Fruit fly (Drosophila melanogaster): ENCODE data around the gene CG5381.

CG5381 gene

DNA sequence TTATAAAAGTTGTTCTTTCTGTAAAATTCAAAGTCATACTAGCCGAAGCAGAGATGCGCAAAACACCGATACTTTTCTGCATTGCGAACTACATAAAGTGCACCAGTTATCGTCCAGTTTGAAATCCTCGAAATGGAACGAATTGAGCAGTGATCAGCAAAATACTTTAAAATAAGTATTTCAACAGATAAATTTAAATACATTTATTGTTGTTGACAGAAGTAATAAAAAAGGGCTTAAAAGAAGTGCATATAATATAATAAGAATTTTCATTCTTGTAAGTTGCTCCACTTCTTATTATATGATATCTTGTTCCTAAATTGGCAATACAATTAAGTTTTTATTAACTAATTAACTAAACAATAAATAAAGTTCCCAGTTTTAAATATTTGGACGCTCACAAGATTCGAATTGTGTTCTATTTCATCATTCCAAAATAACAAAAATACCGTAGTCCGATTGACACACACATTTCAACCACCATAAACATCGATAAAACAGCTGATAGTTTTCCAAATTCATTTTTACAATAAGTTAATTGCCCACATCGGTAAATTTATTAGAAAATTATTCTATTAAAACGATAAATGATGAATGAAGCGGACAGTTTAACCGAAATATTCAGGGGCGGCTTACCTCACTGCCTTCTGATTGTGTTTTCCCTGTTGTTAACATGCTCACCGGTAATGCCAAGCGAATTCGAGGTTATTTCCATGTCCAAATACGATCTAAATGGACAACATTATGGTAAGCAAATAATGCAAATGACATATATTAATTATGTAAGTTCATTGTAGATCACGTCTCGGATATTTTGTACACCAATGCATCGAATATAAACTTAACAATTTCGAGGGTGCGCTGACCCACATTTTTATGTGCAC lies 8.3 kb downstream of the CG5381 start, which contains the start of the genes Usp14 and CG4972:
Gene Usp14, minus strand, starts transcription at position 70 of the 884 bp plus-strand sequence.
Gene CG4972, plus strand, starts transcription at position 466 of the 884 bp plus-strand sequence.
- TF ChIP-seq woc (GFP tag; optimal IDR thresholded peaks at IDR 0.05) (peak; percentile 69), Hr78 (GFP tag; optimal IDR thresholded peaks at IDR 0.05) (no peak), HLH106 (tag; optimal IDR thresholded peaks at IDR 0.05) (peak; percentile 8), ey (GFP tag; optimal IDR thresholded peaks at IDR 0.05) (no peak)

DNA sequence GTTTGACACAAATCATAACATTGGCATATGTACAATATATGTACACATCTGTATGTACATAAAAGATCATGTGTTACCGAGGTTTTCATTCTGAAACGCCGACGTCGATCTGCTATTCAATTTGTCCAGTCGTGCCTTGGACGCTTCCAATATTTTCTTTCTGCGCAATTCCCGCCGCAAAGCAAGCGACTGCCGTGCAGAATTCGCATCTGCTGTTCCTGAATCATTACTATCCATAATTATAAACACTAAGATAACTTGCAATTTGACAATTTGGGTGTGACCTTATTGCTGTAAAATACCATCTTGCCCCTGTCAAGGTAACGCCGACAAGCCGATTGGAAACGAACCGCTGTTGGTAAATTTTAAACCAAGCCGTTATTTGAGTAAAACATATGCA lies 11.1 kb downstream of the CG5381 start:
- no peak for TF ChIP-seq pan (optimal IDR thresholded peaks at IDR 0.05)
- TF ChIP-seq Rel (GFP tag; optimal IDR thresholded peaks at IDR 0.05): no peak
- TF ChIP-seq Rel (tag; optimal IDR thresholded peaks at IDR 0.05): no peak
- no peak for TF ChIP-seq Hr78 (GFP tag; optimal IDR thresholded peaks at IDR 0.05)
- peak; percentile 1 for TF ChIP-seq tai (GFP tag; optimal IDR thresholded peaks at IDR 0.05)
- no peak for TF ChIP-seq fru (GFP tag; optimal IDR thresholded peaks at IDR 0.05)
- no peak for TF ChIP-seq foxo (GFP tag; optimal IDR thresholded peaks at IDR 0.05)
- no peak for TF ChIP-seq woc (GFP tag; optimal IDR thresholded peaks at IDR 0.05)
- TF ChIP-seq Mio (GFP tag; optimal IDR thresholded peaks at IDR 0.05): no peak
- no peak for TF ChIP-seq GATAd (GFP tag; optimal IDR thresholded peaks at IDR 0.05)
- peak; percentile 10 for TF ChIP-seq Myc (optimal IDR thresholded peaks at IDR 0.05)
- peak; percentile 47 for TF ChIP-seq sage (GFP tag; optimal IDR thresholded peaks at IDR 0.05)
- no peak for TF ChIP-seq dsf (GFP tag; optimal IDR thresholded peaks at IDR 0.05; ENCODE audit: borderline replicate concordance)
- no peak for TF ChIP-seq jim (GFP tag; optimal IDR thresholded peaks at IDR 0.05)
- no peak for TF ChIP-seq Hnf4 (GFP tag; optimal IDR thresholded peaks at IDR 0.05)
- TF ChIP-seq psq (GFP tag; optimal IDR thresholded peaks at IDR 0.05): no peak
- TF ChIP-seq CG9705 (GFP tag; optimal IDR thresholded peaks at IDR 0.05): no peak
- no peak for TF ChIP-seq Abd-B (GFP tag; optimal IDR thresholded peaks at IDR 0.05)
- TF ChIP-seq Vsx2 (GFP tag; optimal IDR thresholded peaks at IDR 0.05; ENCODE audit: partially characterized antibody): no peak
- TF ChIP-seq rgr (GFP tag; optimal IDR thresholded peaks at IDR 0.05): no peak
- no peak for TF ChIP-seq dl (GFP tag; optimal IDR thresholded peaks at IDR 0.05; ENCODE audit: insufficient read depth in 1 of 2, partially characterized antibody in 2 of 2)

DNA sequence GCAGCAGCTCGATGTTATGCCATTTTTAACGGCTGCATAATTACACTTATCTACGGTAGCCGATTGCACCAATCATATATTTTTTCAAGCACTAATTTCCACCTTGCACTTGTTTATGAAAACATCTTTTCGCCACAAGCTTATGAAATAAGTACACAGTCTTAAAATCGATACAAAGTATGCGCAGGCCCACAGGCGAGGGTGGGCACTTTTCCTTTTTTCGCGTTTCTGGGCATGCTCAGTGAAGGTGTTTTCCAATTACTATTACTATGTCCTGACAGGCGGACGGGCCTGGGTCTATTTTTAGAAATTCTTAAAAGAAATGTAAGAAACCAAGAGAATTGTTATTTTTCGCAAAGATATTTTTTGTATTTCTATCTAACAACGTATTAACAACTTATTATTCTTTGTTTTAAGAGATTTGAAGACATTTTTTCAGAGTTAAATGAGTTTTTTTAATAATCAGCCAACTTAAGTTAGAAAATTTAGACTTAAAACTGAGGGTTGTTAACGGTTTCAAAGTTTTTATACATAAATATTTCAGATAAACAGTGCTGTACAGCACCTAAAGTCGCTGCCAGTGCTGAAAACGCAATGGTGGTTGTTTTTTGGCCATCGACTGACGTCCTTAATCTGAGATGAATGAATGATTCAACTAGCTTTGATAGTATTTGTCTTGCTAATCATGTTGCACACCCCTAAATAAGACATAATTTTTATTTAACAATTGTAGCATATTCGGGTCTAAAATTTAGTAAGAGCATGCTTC lies 12.1 kb downstream of the CG5381 start, which contains the start of gene Cdk5alpha:
Gene Cdk5alpha, minus strand, starts transcription at position 343 of the 769 bp plus-strand sequence.
- TF ChIP-seq Hnf4 (GFP tag; optimal IDR thresholded peaks at IDR 0.05) (peak; percentile 33), CrebA (GFP tag; optimal IDR thresholded peaks at IDR 0.05; ENCODE audit: borderline replicate concordance) (no peak), tai (GFP tag; optimal IDR thresholded peaks at IDR 0.05) (peak; percentile 59), Hr83 (GFP tag; optimal IDR thresholded peaks at IDR 0.05; ENCODE audit: poor library complexity, severe bottlenecking) (peak; percentile 6), Dfd (GFP tag; optimal IDR thresholded peaks at IDR 0.05) (no peak), Dif (GFP tag; optimal IDR thresholded peaks at IDR 0.05; ENCODE audit: partially characterized antibody) (no peak), N (GFP tag; optimal IDR thresholded peaks at IDR 0.05) (no peak), HLH106 (tag; optimal IDR thresholded peaks at IDR 0.05) (no peak)

DNA sequence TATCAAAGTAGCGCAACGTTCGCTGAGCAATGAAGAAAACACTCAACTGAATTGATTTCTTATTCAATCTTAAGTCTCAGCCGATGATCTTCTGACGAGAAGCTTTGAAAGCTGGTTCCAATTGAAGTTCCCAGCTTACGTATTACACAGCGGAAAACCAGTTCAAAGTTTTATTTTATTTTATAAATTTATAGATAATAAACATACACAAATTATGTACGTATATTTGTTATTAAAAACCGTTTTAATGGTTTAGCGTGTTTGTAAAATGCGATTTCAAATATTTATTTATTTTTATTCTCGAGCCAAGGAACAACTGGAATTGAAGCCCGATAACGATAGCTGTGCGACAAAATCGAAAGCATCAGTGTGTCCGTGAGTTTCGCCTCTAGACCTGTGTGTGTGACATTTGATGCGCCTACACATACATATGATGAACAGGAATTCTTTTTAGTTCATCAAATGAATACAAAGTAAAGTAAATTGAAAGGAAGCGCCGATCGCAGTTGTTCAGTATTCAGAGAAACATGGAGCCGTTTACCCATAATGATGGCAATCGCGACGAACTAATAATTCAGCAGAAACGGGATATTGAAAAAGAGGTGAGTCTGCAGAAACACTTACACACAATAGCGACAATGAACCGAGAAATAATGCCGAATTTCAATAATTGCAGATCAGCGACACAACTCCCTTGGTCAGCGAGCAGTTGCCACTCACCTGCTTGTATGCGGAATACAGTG lies 16.2 kb downstream of the CG5381 start, which contains the start of the genes CG5390 and CG4968:
Gene CG5390, minus strand, starts transcription at position 77 of the 743 bp plus-strand sequence.
Gene CG4968, plus strand, starts transcription at position 405 of the 743 bp plus-strand sequence.
- TF ChIP-seq Dif (GFP tag; optimal IDR thresholded peaks at IDR 0.05; ENCODE audit: partially characterized antibody): peak; percentile 3
- TF ChIP-seq sv (GFP tag; optimal IDR thresholded peaks at IDR 0.05): peak; percentile 52
- TF ChIP-seq CG9705 (GFP tag; optimal IDR thresholded peaks at IDR 0.05): peak; percentile 72
- TF ChIP-seq Rel (GFP tag; optimal IDR thresholded peaks at IDR 0.05): peak; percentile 84
- TF ChIP-seq Rel (tag; optimal IDR thresholded peaks at IDR 0.05): peak; percentile 69
- peak; percentile 71 for TF ChIP-seq psq (GFP tag; optimal IDR thresholded peaks at IDR 0.05)
- no peak for TF ChIP-seq GATAd (GFP tag; optimal IDR thresholded peaks at IDR 0.05)
- TF ChIP-seq fru (GFP tag; optimal IDR thresholded peaks at IDR 0.05): no peak
- TF ChIP-seq Sp1 (GFP tag; optimal IDR thresholded peaks at IDR 0.05): peak; percentile 85
- peak; percentile 81 for TF ChIP-seq OdsH (GFP tag; optimal IDR thresholded peaks at IDR 0.05)
- peak; percentile 67 for TF ChIP-seq woc (GFP tag; optimal IDR thresholded peaks at IDR 0.05)
- peak; percentile 66 for TF ChIP-seq tai (GFP tag; optimal IDR thresholded peaks at IDR 0.05)
- TF ChIP-seq Jra (GFP tag; optimal IDR thresholded peaks at IDR 0.05): peak; percentile 56
- no peak for TF ChIP-seq pan (optimal IDR thresholded peaks at IDR 0.05)
- peak; percentile 69 for TF ChIP-seq ey (GFP tag; optimal IDR thresholded peaks at IDR 0.05)
- peak; percentile 74 for TF ChIP-seq h (GFP tag; optimal IDR thresholded peaks at IDR 0.05)
- peak in 1 of 2 experiments; percentile 84 for TF ChIP-seq foxo (GFP tag; optimal IDR thresholded peaks at IDR 0.05)
- TF ChIP-seq Hr83 (GFP tag; optimal IDR thresholded peaks at IDR 0.05; ENCODE audit: poor library complexity, severe bottlenecking): no peak
- no peak for TF ChIP-seq usp (GFP tag; optimal IDR thresholded peaks at IDR 0.05)
- TF ChIP-seq HLH106 (tag; optimal IDR thresholded peaks at IDR 0.05): peak; percentile 82
- TF ChIP-seq Hnf4 (GFP tag; optimal IDR thresholded peaks at IDR 0.05): peak; percentile 79
- TF ChIP-seq dsf (GFP tag; optimal IDR thresholded peaks at IDR 0.05; ENCODE audit: borderline replicate concordance): peak; percentile 46
- peak; percentile 88 for TF ChIP-seq sage (GFP tag; optimal IDR thresholded peaks at IDR 0.05)
- TF ChIP-seq brk (GFP tag; optimal IDR thresholded peaks at IDR 0.05): peak; percentile 90
- peak; percentile 80 for TF ChIP-seq rgr (GFP tag; optimal IDR thresholded peaks at IDR 0.05)

Measured in whole organism, wandering third instar larva.